Fruit fly (Drosophila melanogaster) S2 (cell line): ENCODE data around the gene CG1824.

Experiments
- CG8478 ChIP-seq: fragments of >200 bp; optimal IDR thresholded peaks from 2 replicates; lab custom pipeline; 2018
- CTCF ChIP-seq, 2 experiments: fragments of >200 bp; optimal IDR thresholded peaks; 2 replicates each; lab custom pipeline; 2018

- no peak for TF ChIP-seq CG8478 (lab: Kevin White, UChicago)
- no peak for TF ChIP-seq CTCF (optimal IDR thresholded peaks at IDR 0.05; lab: Kevin White, UChicago)
These were observed 17.1 kb downstream of the CG1824 start for dm6 chrX:12578328-12578700.
